Worm (Caenorhabditis elegans) whole organism, mixed stage, embryonic: ENCODE measurements around the gene hum-2.

ENCODE experiments used
- M03D4.4 ChIP-seq: sonication (generic microtip); optimal IDR thresholded peaks from 2 replicates; lab custom pipeline; 2017; ENCODE audit warnings: mild to moderate bottlenecking, missing genetic modification characterization, missing compliant biosample characterization
- bed-3 ChIP-seq: fragments of 200-800 bp; sonication (Bioruptor generic); optimal IDR thresholded peaks from 3 replicates; lab custom pipeline; 2018; ENCODE audit warnings: mild to moderate bottlenecking, missing genetic modification characterization, moderate library complexity, missing compliant biosample characterization
- blmp-1 ChIP-seq: fragments of 150-350 bp; optimal IDR thresholded peaks from 2 replicates; lab custom pipeline; 2014; ENCODE audit warnings: missing biosample characterization, missing genetic modification characterization
- ceh-39 ChIP-seq: fragments of 150-350 bp; optimal IDR thresholded peaks from 2 replicates; lab custom pipeline; 2014; ENCODE audit warnings: missing biosample characterization, missing genetic modification characterization
- ceh-43 ChIP-seq: fragments of 200-800 bp; sonication (Bioruptor generic); optimal IDR thresholded peaks from 2 replicates; lab custom pipeline; 2018; ENCODE audit warnings: mild to moderate bottlenecking, missing genetic modification characterization, moderate library complexity, missing compliant biosample characterization
- ceh-83 ChIP-seq: fragments of 200-800 bp; sonication (Bioruptor generic); optimal IDR thresholded peaks from 2 replicates; lab custom pipeline; 2018; ENCODE audit warnings: mild to moderate bottlenecking, missing genetic modification characterization, missing compliant biosample characterization
- ces-1 ChIP-seq: fragments of 150-350 bp; optimal IDR thresholded peaks from 2 replicates; lab custom pipeline; 2014; ENCODE audit warnings: missing biosample characterization, missing genetic modification reagents, missing genetic modification characterization
- cnd-1 ChIP-seq: fragments of 200-800 bp; sonication (Bioruptor generic); optimal IDR thresholded peaks from 2 replicates; lab custom pipeline; 2018; ENCODE audit warnings: mild to moderate bottlenecking, missing genetic modification characterization, missing compliant biosample characterization
- drap-1 ChIP-seq: fragments of 200-800 bp; sonication (Bioruptor generic); optimal IDR thresholded peaks from 3 replicates; lab custom pipeline; 2018; ENCODE audit warnings: mild to moderate bottlenecking, missing genetic modification characterization, missing compliant biosample characterization
- elt-1 ChIP-seq: sonication (generic microtip); optimal IDR thresholded peaks from 2 replicates; lab custom pipeline; 2017; ENCODE audit warnings: missing genetic modification characterization, mild to moderate bottlenecking, missing compliant biosample characterization, antibody characterized with exemption, moderate library complexity, borderline replicate concordance; ENCODE audit not compliant: insufficient read depth
- flh-1 ChIP-seq: fragments of 200-800 bp; sonication (Bioruptor generic); optimal IDR thresholded peaks from 2 replicates; lab custom pipeline; 2018; ENCODE audit warnings: mild to moderate bottlenecking, missing genetic modification characterization, moderate library complexity, missing compliant biosample characterization
- ham-2 ChIP-seq: fragments of 200-800 bp; sonication (Bioruptor generic); optimal IDR thresholded peaks from 2 replicates; lab custom pipeline; 2018; ENCODE audit warnings: mild to moderate bottlenecking, missing genetic modification characterization, missing compliant biosample characterization
- hlh-1 ChIP-seq: fragments of 150-350 bp; optimal IDR thresholded peaks from 2 replicates; lab custom pipeline; 2014; ENCODE audit warnings: missing biosample characterization, missing genetic modification reagents, missing genetic modification characterization
- lin-32 ChIP-seq: fragments of 200-800 bp; sonication (Bioruptor generic); optimal IDR thresholded peaks from 2 replicates; lab custom pipeline; 2018; ENCODE audit warnings: mild to moderate bottlenecking, missing genetic modification characterization, missing compliant biosample characterization
- lsy-2 ChIP-seq: fragments of 150-350 bp; optimal IDR thresholded peaks from 2 replicates; lab custom pipeline; 2014; ENCODE audit warnings: missing biosample characterization, missing genetic modification characterization
- mab-5 ChIP-seq: fragments of 150-350 bp; optimal IDR thresholded peaks from 2 replicates; lab custom pipeline; 2014; ENCODE audit warnings: missing biosample characterization, missing genetic modification characterization
- mls-2 ChIP-seq: sonication (generic microtip); optimal IDR thresholded peaks from 2 replicates; lab custom pipeline; 2016; ENCODE audit warnings: mild to moderate bottlenecking, missing genetic modification characterization, moderate library complexity, missing compliant biosample characterization
- nhr-12 ChIP-seq: fragments of 150-350 bp; optimal IDR thresholded peaks from 2 replicates; lab custom pipeline; 2014; ENCODE audit warnings: missing biosample characterization, missing genetic modification characterization
- nhr-2 ChIP-seq: fragments of 150-350 bp; optimal IDR thresholded peaks from 2 replicates; lab custom pipeline; 2014; ENCODE audit warnings: missing biosample characterization, missing genetic modification characterization
- nhr-237 ChIP-seq: fragments of 150-350 bp; optimal IDR thresholded peaks from 2 replicates; lab custom pipeline; 2014; ENCODE audit warnings: missing biosample characterization, missing genetic modification characterization
- nhr-28 ChIP-seq: fragments of 150-350 bp; optimal IDR thresholded peaks from 2 replicates; lab custom pipeline; 2014; ENCODE audit warnings: missing biosample characterization, missing genetic modification characterization
- pha-4 ChIP-seq: fragments of 150-350 bp; optimal IDR thresholded peaks from 2 replicates; lab custom pipeline; 2018; ENCODE audit warnings: missing biosample characterization, missing genetic modification reagents, missing genetic modification characterization
- sem-2 ChIP-seq: fragments of 200-800 bp; sonication (Bioruptor generic); optimal IDR thresholded peaks from 2 replicates; lab custom pipeline; 2018; ENCODE audit warnings: mild to moderate bottlenecking, missing genetic modification characterization, missing compliant biosample characterization
- snpc-4 ChIP-seq: fragments of 150-350 bp; optimal IDR thresholded peaks from 2 replicates; lab custom pipeline; 2014; ENCODE audit warnings: missing biosample characterization, missing genetic modification characterization
- sptf-1 ChIP-seq: sonication (generic microtip); optimal IDR thresholded peaks from 2 replicates; lab custom pipeline; 2017; ENCODE audit warnings: mild to moderate bottlenecking, missing genetic modification characterization, moderate library complexity, missing compliant biosample characterization
- tbx-8 ChIP-seq: fragments of 200-800 bp; sonication (Bioruptor generic); optimal IDR thresholded peaks from 2 replicates; lab custom pipeline; 2018; ENCODE audit warnings: mild to moderate bottlenecking, missing genetic modification characterization, moderate library complexity, missing compliant biosample characterization
- unc-120 ChIP-seq: sonication (generic microtip); optimal IDR thresholded peaks from 2 replicates; lab custom pipeline; 2017; ENCODE audit warnings: missing genetic modification characterization, missing compliant biosample characterization; ENCODE audit not compliant: poor library complexity, severe bottlenecking
- unc-39 ChIP-seq: fragments of 150-350 bp; optimal IDR thresholded peaks from 2 replicates; lab custom pipeline; 2014; ENCODE audit warnings: missing biosample characterization, missing genetic modification characterization
- unc-62 ChIP-seq: fragments of 150-350 bp; optimal IDR thresholded peaks from 2 replicates; lab custom pipeline; 2014; ENCODE audit warnings: missing biosample characterization, missing genetic modification reagents, missing genetic modification characterization
- zip-8 ChIP-seq: fragments of 150-350 bp; optimal IDR thresholded peaks from 2 replicates; lab custom pipeline; 2014; ENCODE audit warnings: missing biosample characterization, missing genetic modification characterization
- ztf-11 ChIP-seq: fragments of 150-350 bp; optimal IDR thresholded peaks from 2 replicates; lab custom pipeline; 2014; ENCODE audit warnings: missing biosample characterization, missing genetic modification characterization

hum-2 gene

ce11 chrV:9394938-9395639 lies 9.1 kb downstream of the hum-2 start:
- TF ChIP-seq elt-1 (tag; lab: Kevin White, UChicago) = no peak
- TF ChIP-seq snpc-4 (tag; lab: Kevin White, UChicago) = no peak
- TF ChIP-seq blmp-1 (tag; lab: Kevin White, UChicago) = no peak
- TF ChIP-seq ceh-83 = no peak
- TF ChIP-seq mls-2 (tag; lab: Kevin White, UChicago) = peak; percentile 51
- no peak for TF ChIP-seq cnd-1 (tag; lab: Kevin White, UChicago)
- TF ChIP-seq unc-39 (tag; lab: Kevin White, UChicago) = no peak
- TF ChIP-seq unc-62 (GFP tag; lab: Kevin White, UChicago) = no peak
- no peak for TF ChIP-seq zip-8 (tag; lab: Kevin White, UChicago)
- TF ChIP-seq ztf-11 (tag; lab: Kevin White, UChicago) = no peak
- no peak for TF ChIP-seq ces-1
- TF ChIP-seq unc-120 (tag; lab: Kevin White, UChicago) = no peak
- no peak for TF ChIP-seq sem-2 (GFP tag; lab: Kevin White, UChicago)
- no peak for TF ChIP-seq flh-1 (GFP tag; lab: Kevin White, UChicago)
- TF ChIP-seq hlh-1 (tag; lab: Kevin White, UChicago) = no peak
- no peak for TF ChIP-seq ceh-39 (tag; lab: Kevin White, UChicago)
- TF ChIP-seq nhr-2 = no peak
- TF ChIP-seq ham-2 (GFP tag; lab: Kevin White, UChicago) = peak; percentile 90
- no peak for TF ChIP-seq tbx-8 (GFP tag; lab: Kevin White, UChicago)
- no peak for TF ChIP-seq bed-3 (GFP tag; lab: Kevin White, UChicago)
- TF ChIP-seq ceh-43 (GFP tag; lab: Kevin White, UChicago) = peak; percentile 45
- TF ChIP-seq, all 35 proteins: peak for 3

DNA sequence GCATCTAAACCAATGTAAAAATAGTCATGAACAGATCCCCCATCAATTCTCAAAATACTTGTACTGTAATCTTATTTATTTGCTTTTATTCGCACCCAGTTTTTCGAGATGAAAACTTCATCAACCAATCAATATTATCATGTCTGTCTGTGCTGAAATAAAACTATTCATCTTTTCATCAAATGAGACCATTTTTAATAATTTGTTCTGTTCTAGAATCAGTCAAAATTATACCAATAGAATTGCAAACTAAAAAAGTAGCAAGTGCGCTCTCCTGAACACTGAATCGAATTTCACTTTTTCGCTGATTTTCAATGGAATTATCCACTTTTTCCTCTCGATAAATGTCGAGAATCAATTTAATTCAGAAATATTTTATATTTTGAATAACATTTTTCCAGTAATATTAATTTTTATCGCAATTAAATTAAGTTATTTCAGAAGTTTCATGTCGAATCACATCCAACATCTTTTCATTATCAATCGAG lies 14.0 kb downstream of the hum-2 start, which contains the start of gene trpp-4:
Gene trpp-4 (plus strand): TSS at position 442 of the 488 bp plus-strand sequence.
- TF ChIP-seq ces-1 = peak; percentile 85
- TF ChIP-seq lin-32 (GFP tag; lab: Kevin White, UChicago) = no peak

DNA sequence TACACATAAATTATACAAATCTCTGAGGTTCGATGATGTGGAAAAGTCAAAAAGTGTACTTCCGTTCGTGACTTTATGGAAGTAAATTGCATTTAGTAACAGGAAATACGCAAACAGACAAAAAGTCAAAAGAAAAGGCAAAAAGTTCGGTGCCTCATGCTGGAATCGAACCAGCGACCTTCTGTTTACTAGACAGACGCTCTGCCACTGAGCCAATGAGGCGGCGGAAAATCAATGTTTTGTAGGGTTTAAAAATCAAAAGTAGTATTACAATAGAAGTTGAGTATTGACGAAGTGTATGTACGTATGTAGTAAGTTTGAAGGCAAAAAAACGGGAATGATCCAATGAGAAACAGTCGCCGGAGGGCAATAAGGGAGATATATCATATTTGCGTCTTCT lies 20.9 kb downstream of the hum-2 start:
- TF ChIP-seq ztf-11 (tag; lab: Kevin White, UChicago) = no peak
- no peak for TF ChIP-seq unc-120 (tag; lab: Kevin White, UChicago)
- no peak for TF ChIP-seq nhr-12 (tag; lab: Kevin White, UChicago)
- TF ChIP-seq sem-2 (GFP tag; lab: Kevin White, UChicago) = no peak
- no peak for TF ChIP-seq ceh-43 (GFP tag; lab: Kevin White, UChicago)
- TF ChIP-seq ceh-39 (tag; lab: Kevin White, UChicago) = no peak
- no peak for TF ChIP-seq hlh-1 (tag; lab: Kevin White, UChicago)
- TF ChIP-seq cnd-1 (tag; lab: Kevin White, UChicago) = no peak
- no peak for TF ChIP-seq blmp-1 (tag; lab: Kevin White, UChicago)
- TF ChIP-seq drap-1 (GFP tag; lab: Kevin White, UChicago) = no peak
- no peak for TF ChIP-seq flh-1 (GFP tag; lab: Kevin White, UChicago)
- no peak for TF ChIP-seq ham-2 (GFP tag; lab: Kevin White, UChicago)
- TF ChIP-seq lin-32 (GFP tag; lab: Kevin White, UChicago) = no peak

ce11 chrV:9408869-9409268 lies 22.9 kb downstream of the hum-2 start:
- peak; percentile 21 for TF ChIP-seq ces-1
- TF ChIP-seq sptf-1 (tag; lab: Kevin White, UChicago) = no peak
- TF ChIP-seq, all 35 proteins: peak for 1

DNA sequence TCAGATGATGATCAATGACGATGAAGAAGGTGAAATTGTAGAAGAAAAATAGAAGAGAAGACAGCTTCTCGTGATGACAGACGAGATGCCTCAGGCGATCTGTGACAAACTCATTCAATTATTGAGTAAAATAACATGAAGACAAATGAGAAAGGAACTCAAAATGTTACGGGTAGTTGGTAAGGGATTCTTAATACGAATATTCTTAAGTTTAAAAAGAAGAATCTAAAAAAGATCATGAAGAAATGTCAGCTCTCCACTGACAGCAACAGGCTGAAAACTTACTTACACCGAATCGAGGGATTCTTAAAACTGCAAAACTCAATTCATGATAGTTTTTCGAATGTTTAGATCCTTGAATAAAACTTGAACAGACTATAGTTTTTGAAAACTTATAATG lies 28.5 kb downstream of the hum-2 start, which contains the start of gene F36D4.4:
Gene F36D4.4 (minus strand): TSS at position 101 of the 400 bp plus-strand sequence.
- no peak for TF ChIP-seq nhr-28 (tag; lab: Kevin White, UChicago)

ce11 chrV:9416624-9417023 lies 30.6 kb downstream of the hum-2 start, which contains the start of gene F36D4.1:
F36D4.1 (plus strand) TSS chrV:9416924.
- no peak for TF ChIP-seq pha-4 (tag; lab: Kevin White, UChicago)
- no peak for TF ChIP-seq nhr-237
- TF ChIP-seq unc-39 (tag; lab: Kevin White, UChicago) = no peak
- TF ChIP-seq ceh-39 (tag; lab: Kevin White, UChicago) = no peak
- TF ChIP-seq ceh-83 = no peak
- TF ChIP-seq zip-8 (tag; lab: Kevin White, UChicago) = no peak
- TF ChIP-seq elt-1 (tag; lab: Kevin White, UChicago) = no peak
- no peak for TF ChIP-seq flh-1 (GFP tag; lab: Kevin White, UChicago)
- no peak for TF ChIP-seq M03D4.4 (tag; lab: Kevin White, UChicago)
- no peak for TF ChIP-seq cnd-1 (tag; lab: Kevin White, UChicago)
- no peak for TF ChIP-seq sptf-1 (tag; lab: Kevin White, UChicago)
- no peak for TF ChIP-seq mls-2 (tag; lab: Kevin White, UChicago)
- TF ChIP-seq lsy-2 = no peak
- TF ChIP-seq ceh-43 (GFP tag; lab: Kevin White, UChicago) = no peak
- no peak for TF ChIP-seq unc-120 (tag; lab: Kevin White, UChicago)
- TF ChIP-seq mab-5 (tag; lab: Kevin White, UChicago) = no peak
- no peak for TF ChIP-seq drap-1 (GFP tag; lab: Kevin White, UChicago)
- no peak for TF ChIP-seq tbx-8 (GFP tag; lab: Kevin White, UChicago)
- no peak for TF ChIP-seq snpc-4 (tag; lab: Kevin White, UChicago)
- no peak for TF ChIP-seq ces-1
